Worm (Caenorhabditis elegans): ENCODE measurements around the gene adr-2.
A peak's percentile ranks its signal among the peaks of the same experiment; 100 is the strongest.

Gene adr-2

ce11 chrIII:7195325-7195724 is 37.4 kb downstream of the adr-2 start, which contains the start of gene F37C12.18:
Gene F37C12.18, minus strand, starts transcription at chrIII:7195425.
- TF ChIP-seq aly-1 (tag; optimal IDR thresholded peaks at IDR 0.05) (no peak), sea-1 (GFP tag; conservative IDR thresholded peaks at IDR 0.05) (no peak), hnd-1 (tag; optimal IDR thresholded peaks at IDR 0.05) (no peak), ama-1 (optimal IDR thresholded peaks at IDR 0.05) (no peak), B0310.2 (tag; optimal IDR thresholded peaks at IDR 0.05) (no peak), hmbx-1 (tag; optimal IDR thresholded peaks at IDR 0.05) (no peak), ets-7 (tag; optimal IDR thresholded peaks at IDR 0.05) (no peak), flt-1 (GFP tag; IDR thresholded peaks at IDR 0.05) (no peak), tbx-11 (GFP tag; IDR thresholded peaks at IDR 0.05) (no peak), hmg-4 (GFP tag; optimal IDR thresholded peaks at IDR 0.05) (no peak), ceh-36 (tag; optimal IDR thresholded peaks at IDR 0.05) (no peak), pes-1 (GFP tag; IDR thresholded peaks at IDR 0.05) (no peak), tra-4 (tag; optimal IDR thresholded peaks at IDR 0.05) (no peak), scrt-1 (GFP tag; IDR thresholded peaks at IDR 0.05) (no peak)

DNA sequence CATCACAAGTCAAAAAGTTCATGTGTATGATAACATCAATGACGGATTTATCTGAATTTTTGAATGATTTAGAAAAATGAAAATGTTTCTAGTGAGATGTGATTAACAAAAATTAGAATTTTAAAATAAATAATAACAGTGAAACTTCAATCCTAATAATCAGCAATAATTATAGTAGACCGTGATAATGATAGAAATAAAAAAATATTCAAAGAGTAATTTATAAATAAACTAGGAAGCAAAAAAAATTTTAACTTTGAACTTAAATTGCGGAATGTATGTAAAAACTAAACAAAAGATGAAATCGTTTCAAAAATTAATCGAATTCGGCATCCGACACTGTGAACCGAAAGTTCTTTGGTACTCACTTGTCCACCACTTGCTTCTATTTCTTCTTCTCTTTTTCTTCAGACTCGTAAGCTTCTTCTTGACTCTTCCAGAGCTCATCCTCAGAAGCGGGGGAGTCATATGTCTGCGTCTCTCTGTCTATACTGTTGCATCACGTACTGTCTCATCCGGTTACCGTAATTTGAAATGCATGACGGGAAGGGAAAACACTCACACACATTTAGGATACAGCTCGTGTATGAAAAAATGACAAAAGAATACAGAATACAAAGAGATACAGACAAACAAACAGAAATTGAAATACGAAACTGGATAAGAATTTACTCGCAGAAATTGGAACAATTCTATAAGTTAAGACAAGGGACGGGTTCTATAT is 39.6 kb downstream of the adr-2 start, which contains the start of gene mec-14:
mec-14 (minus strand) TSS at position 51 of the 724 bp plus-strand sequence.
- no peak for TF ChIP-seq scrt-1 (GFP tag; IDR thresholded peaks at IDR 0.05)
- no peak for TF ChIP-seq F13C5.2 (tag; optimal IDR thresholded peaks at IDR 0.05)
- no peak for TF ChIP-seq tbx-11 (GFP tag; IDR thresholded peaks at IDR 0.05)
- TF ChIP-seq hnd-1 (tag; optimal IDR thresholded peaks at IDR 0.05): no peak
- no peak for TF ChIP-seq aly-1 (tag; optimal IDR thresholded peaks at IDR 0.05)
- TF ChIP-seq hmbx-1 (tag; optimal IDR thresholded peaks at IDR 0.05): no peak
- no peak for TF ChIP-seq tra-4 (tag; optimal IDR thresholded peaks at IDR 0.05)
- no peak for TF ChIP-seq ceh-13 (GFP tag; optimal IDR thresholded peaks at IDR 0.05)
- no peak for TF ChIP-seq ama-1 (optimal IDR thresholded peaks at IDR 0.05)
- no peak for TF ChIP-seq hmg-4 (GFP tag; optimal IDR thresholded peaks at IDR 0.05)
- TF ChIP-seq pes-1 (GFP tag; IDR thresholded peaks at IDR 0.05): no peak
- no peak for TF ChIP-seq flt-1 (GFP tag; IDR thresholded peaks at IDR 0.05)
- no peak for TF ChIP-seq tbx-37 (GFP tag; conservative IDR thresholded peaks at IDR 0.05)
- no peak for TF ChIP-seq ets-7 (tag; optimal IDR thresholded peaks at IDR 0.05)
- no peak for TF ChIP-seq sea-1 (GFP tag; conservative IDR thresholded peaks at IDR 0.05)
- no peak for TF ChIP-seq ceh-36 (tag; optimal IDR thresholded peaks at IDR 0.05)

DNA sequence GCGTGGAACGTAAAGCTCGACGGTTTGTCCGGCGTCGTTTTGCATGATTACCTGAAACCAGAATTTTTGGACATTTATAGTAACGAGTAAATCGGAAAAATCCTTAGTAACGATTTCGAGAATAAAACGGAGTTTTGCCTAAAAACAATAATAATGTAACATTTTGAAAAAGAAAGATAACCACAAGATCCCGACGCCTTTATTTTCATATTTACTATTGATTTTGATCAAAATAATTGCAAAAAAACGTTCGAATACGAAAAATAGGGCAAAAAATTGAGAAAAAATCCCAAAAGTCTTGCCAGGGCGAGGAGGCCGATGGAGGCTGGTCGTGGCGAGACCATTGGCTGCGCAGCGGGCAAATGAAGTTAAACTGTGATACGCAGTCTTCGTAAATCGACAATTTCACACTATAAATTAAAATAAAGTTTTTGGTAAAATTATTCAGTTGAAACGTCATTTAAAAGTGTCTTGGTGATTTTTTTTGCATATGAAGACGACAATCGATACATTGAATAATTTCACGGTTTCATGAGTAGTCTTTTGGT is 43.0 kb downstream of the adr-2 start, which contains the start of gene rps-21:
rps-21 (minus strand) TSS at position 51 of the 548 bp plus-strand sequence.
- no peak for TF ChIP-seq ama-1 (optimal IDR thresholded peaks at IDR 0.05)
- no peak for TF ChIP-seq aly-1 (tag; optimal IDR thresholded peaks at IDR 0.05)
- TF ChIP-seq hmbx-1 (tag; optimal IDR thresholded peaks at IDR 0.05): no peak
- peak; percentile 47 for TF ChIP-seq F13C5.2 (tag; optimal IDR thresholded peaks at IDR 0.05)
- no peak for TF ChIP-seq hnd-1 (tag; optimal IDR thresholded peaks at IDR 0.05)
- TF ChIP-seq tbx-37 (GFP tag; conservative IDR thresholded peaks at IDR 0.05): no peak; the same call in 1 of the 2 replicates
- TF ChIP-seq ceh-36 (tag; optimal IDR thresholded peaks at IDR 0.05): no peak
- TF ChIP-seq tbx-11 (GFP tag; IDR thresholded peaks at IDR 0.05): no peak
- peak; percentile 24 for TF ChIP-seq hmg-4 (GFP tag; optimal IDR thresholded peaks at IDR 0.05)
- 0 out of 2 replicates have a peak, but pooled peaks have one; percentile 32 for TF ChIP-seq pes-1 (GFP tag; IDR thresholded peaks at IDR 0.05)
- TF ChIP-seq tra-4 (tag; optimal IDR thresholded peaks at IDR 0.05): no peak
- TF ChIP-seq sea-1 (GFP tag; conservative IDR thresholded peaks at IDR 0.05): no peak
- no peak for TF ChIP-seq flt-1 (GFP tag; IDR thresholded peaks at IDR 0.05)

ce11 chrIII:7188300-7189052 is 44.2 kb downstream of the adr-2 start, which contains the start of the genes F37C12.21 and F37C12.10:
Gene F37C12.21, plus strand, starts transcription at chrIII:7188357.
Gene F37C12.10, minus strand, starts transcription at chrIII:7188384.
- TF ChIP-seq F13C5.2 (tag; optimal IDR thresholded peaks at IDR 0.05): no peak
- TF ChIP-seq pes-1 (GFP tag; IDR thresholded peaks at IDR 0.05): no peak
- TF ChIP-seq hnd-1 (tag; optimal IDR thresholded peaks at IDR 0.05): no peak

ce11 chrIII:7185473-7185872 is 47.2 kb downstream of the adr-2 start, which contains the start of gene F37C12.14:
Gene F37C12.14, minus strand, starts transcription at chrIII:7185573.
- TF ChIP-seq F13C5.2 (tag; optimal IDR thresholded peaks at IDR 0.05) (no peak), scrt-1 (GFP tag; IDR thresholded peaks at IDR 0.05) (no peak), tbx-11 (GFP tag; IDR thresholded peaks at IDR 0.05) (no peak), B0310.2 (tag; optimal IDR thresholded peaks at IDR 0.05) (no peak), hnd-1 (tag; optimal IDR thresholded peaks at IDR 0.05) (no peak), tbx-37 (GFP tag; conservative IDR thresholded peaks at IDR 0.05) (no peak), sea-1 (GFP tag; conservative IDR thresholded peaks at IDR 0.05) (no peak), ceh-13 (GFP tag; optimal IDR thresholded peaks at IDR 0.05) (no peak), flt-1 (GFP tag; IDR thresholded peaks at IDR 0.05) (no peak), pes-1 (GFP tag; IDR thresholded peaks at IDR 0.05) (no peak), hmg-4 (GFP tag; optimal IDR thresholded peaks at IDR 0.05) (no peak), ets-7 (tag; optimal IDR thresholded peaks at IDR 0.05) (no peak), tra-4 (tag; optimal IDR thresholded peaks at IDR 0.05) (no peak), hmbx-1 (tag; optimal IDR thresholded peaks at IDR 0.05) (no peak), aly-1 (tag; optimal IDR thresholded peaks at IDR 0.05) (no peak), ceh-36 (tag; optimal IDR thresholded peaks at IDR 0.05) (no peak)

- no peak for TF ChIP-seq tbx-11 (GFP tag; IDR thresholded peaks at IDR 0.05)
- no peak for TF ChIP-seq tbx-37 (GFP tag; conservative IDR thresholded peaks at IDR 0.05)
- no peak for TF ChIP-seq ets-7 (tag; optimal IDR thresholded peaks at IDR 0.05)
- TF ChIP-seq sea-1 (GFP tag; conservative IDR thresholded peaks at IDR 0.05): no peak
- no peak for TF ChIP-seq aly-1 (tag; optimal IDR thresholded peaks at IDR 0.05)
- no peak for TF ChIP-seq hmbx-1 (tag; optimal IDR thresholded peaks at IDR 0.05)
- TF ChIP-seq tra-4 (tag; optimal IDR thresholded peaks at IDR 0.05): no peak
- no peak for TF ChIP-seq ceh-36 (tag; optimal IDR thresholded peaks at IDR 0.05)
- no peak for TF ChIP-seq hmg-4 (GFP tag; optimal IDR thresholded peaks at IDR 0.05)
Observed at ce11 chrIII:7184022-7184421, 48.7 kb downstream of the adr-2 start, which contains the start of gene yju-2. Gene yju-2, plus strand, starts transcription at chrIII:7184336.

All from whole organism, early embryonic.